Worm (Caenorhabditis elegans): ENCODE measurements around the gene T01H3.3.

The T01H3.3 gene

DNA sequence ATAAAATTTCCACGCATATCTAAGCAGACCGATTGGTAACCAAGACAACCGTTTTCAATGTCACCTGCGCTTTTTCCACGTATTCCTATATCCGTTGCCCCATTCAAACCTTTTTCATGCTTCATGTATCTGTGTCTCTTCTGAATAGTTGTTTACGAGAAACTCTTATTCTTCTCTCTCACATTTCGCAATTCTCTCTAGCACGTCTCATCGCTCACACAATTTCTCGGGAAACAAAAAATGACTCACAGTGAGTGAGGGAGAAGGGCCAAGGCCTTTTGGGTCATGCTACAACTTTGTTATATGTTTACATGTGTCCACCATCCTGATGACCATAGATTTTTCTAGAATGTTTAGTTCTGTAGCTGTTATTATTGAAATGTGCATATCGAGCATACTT is 13.6 kb upstream of the T01H3.3 start:
- no peak for TF ChIP-seq dao-5 (tag; optimal IDR thresholded peaks at IDR 0.05)
- no peak for TF ChIP-seq W03F9.2 (tag; optimal IDR thresholded peaks at IDR 0.05)

DNA sequence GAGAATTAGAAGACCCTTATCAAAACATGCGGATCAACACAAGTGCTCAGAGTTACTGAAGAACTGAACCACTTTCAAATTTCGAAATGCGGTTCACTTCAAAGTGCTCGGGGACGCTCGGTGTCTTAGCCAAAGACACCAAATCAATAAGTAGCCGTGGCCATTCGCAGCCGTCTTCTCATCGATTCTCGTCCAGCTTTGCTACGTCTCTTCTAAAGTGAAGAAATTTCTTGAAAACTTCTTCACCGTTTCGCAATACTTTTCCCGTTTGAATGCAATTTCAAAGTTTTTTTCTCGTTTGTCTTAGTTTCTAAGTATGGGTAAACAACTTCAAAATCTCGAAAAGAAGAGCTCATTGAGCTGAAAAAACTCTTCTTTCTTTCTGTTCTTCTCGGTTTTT is 11.2 kb upstream of the T01H3.3 start:
- TF ChIP-seq dao-5 (tag; optimal IDR thresholded peaks at IDR 0.05) (no peak), W03F9.2 (tag; optimal IDR thresholded peaks at IDR 0.05) (no peak), him-1 (tag; optimal IDR thresholded peaks at IDR 0.05) (peak; percentile 16)

DNA sequence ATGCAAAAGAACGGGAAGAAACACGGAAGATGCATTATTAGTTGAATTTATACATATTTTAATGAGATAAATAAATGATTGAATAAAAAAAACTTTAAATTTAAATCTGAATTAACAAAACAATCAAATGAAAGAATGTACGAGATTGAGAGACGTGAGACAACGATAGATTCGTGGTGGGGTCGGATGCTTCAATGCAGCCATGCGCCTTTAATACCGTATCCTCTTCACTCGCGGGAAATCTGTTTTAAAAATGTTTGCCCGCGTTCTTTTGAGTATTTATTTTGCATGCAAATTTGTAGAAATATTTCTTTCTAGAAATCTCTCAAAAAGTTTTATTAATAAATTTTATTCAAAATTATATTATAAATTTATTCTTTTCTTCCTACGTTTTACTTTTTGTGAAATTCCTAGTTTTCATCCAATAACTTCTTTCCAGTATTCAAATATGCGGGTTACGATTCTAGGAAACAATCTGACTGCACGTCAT is 6.7 kb upstream of the T01H3.3 start, which contains the start of gene perm-1:
Gene perm-1, plus strand, starts transcription at position 440 of the 490 bp plus-strand sequence.
- TF ChIP-seq him-1 (tag; optimal IDR thresholded peaks at IDR 0.05) (no peak), dao-5 (tag; optimal IDR thresholded peaks at IDR 0.05) (no peak), W03F9.2 (tag; optimal IDR thresholded peaks at IDR 0.05) (peak; percentile 73)

DNA sequence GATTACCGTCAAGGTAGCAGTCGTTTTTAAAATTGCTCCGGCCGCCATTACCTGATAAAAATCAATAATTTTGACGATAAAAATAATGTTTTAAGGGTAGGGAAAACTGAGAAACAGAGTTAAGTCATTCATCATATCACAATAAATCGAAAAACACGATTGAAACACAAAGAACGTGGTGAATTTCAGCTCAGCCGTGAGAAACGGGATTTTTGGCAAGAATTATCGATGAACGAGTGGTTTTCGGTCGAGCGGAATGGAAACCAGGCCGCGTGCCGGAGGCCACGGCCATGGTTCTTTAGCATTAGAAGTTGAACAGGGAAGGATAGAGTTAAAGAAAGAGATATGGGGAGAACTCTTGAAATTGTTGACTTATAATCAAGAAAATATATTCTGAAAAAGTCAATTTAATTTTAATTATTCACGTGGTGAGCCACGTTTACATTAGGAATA is 5.6 kb upstream of the T01H3.3 start, which contains the start of the genes vha-4 and T01H3.5:
Gene vha-4, minus strand, starts transcription at position 51 of the 453 bp plus-strand sequence.
Gene T01H3.5, plus strand, starts transcription at position 351 of the 453 bp plus-strand sequence.
- TF ChIP-seq him-1 (tag; optimal IDR thresholded peaks at IDR 0.05) (no peak), W03F9.2 (tag; optimal IDR thresholded peaks at IDR 0.05) (no peak), dao-5 (tag; optimal IDR thresholded peaks at IDR 0.05) (no peak)

DNA sequence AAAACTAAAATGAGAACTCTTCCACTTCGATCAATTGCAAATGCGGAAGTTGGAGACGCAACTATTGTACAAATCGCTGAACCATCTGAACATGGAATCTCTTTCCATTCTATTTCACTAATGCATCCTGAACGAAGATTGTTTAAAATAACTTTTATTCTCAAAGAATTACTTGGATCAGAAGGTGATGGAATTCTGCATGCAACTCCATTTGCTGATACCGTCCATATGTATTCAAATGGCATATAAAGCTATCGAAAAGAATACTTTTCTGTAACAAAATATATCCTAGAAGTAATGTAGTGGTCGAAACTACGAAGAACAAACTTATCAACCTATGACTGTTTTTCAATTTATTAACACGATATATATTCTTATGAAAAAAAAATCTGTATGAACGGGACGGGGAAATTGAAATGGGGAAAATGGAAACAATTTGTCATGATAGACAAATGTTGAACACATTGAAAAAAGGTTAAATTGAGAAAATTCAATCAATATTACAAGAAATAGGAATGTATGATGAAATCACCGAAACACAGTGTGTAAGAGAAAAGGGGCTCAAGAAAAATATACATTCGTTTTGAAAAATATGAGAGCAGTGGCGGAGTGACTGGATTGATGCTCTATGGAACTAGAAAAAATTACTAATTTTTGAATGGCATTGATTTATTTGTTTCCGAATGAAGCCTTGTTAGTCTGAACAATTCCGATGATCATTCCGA is 4.2 kb upstream of the T01H3.3 start, which contains the start of gene T01H3.2:
Gene T01H3.2, minus strand, starts transcription at position 251 of the 725 bp plus-strand sequence.
- TF ChIP-seq dao-5 (tag; optimal IDR thresholded peaks at IDR 0.05), result no peak
- no peak for TF ChIP-seq him-1 (tag; optimal IDR thresholded peaks at IDR 0.05)
- TF ChIP-seq W03F9.2 (tag; optimal IDR thresholded peaks at IDR 0.05), result no peak

DNA sequence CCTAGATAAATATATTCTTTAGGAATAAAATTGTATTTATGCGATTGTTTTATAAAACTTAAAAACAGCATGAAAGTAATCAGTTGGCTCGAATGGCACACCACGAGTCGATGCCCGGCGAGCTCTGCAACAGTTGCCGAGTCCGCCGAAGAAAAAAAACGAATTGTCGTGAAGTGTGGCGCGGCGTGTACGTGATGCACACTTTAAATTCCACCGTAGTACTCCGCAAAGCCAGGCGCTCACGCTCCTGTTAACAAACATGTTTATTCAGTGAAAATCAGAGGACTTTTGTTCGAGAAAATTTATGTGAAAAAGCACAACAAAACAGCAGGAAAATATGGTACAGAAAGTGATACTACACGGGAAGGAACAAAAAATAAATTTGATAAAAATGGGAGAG is 3.1 kb downstream of the T01H3.3 start:
- TF ChIP-seq him-1 (tag; optimal IDR thresholded peaks at IDR 0.05) (no peak), dao-5 (tag; optimal IDR thresholded peaks at IDR 0.05) (no peak), W03F9.2 (tag; optimal IDR thresholded peaks at IDR 0.05) (peak; percentile 3)

DNA sequence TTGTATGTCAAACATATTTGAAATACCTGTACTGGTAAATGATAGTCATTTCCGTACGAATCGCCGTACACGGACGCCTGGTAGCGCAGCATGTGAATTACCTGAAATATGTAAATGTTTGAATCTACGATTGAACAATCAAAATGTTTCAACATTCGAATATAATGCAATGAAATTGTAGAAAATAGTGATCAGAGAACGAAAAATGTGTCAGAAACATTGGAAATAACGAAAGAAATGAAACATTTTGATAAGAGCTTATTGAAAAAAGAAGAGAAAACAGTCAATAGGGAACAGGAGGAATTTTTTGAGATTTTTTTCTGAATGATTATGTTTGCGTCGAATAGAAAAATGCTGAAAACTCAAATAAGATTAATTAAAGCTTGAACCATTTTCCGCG is 3.6 kb downstream of the T01H3.3 start, which contains the start of gene ztf-17:
Gene ztf-17, minus strand, starts transcription at position 101 of the 400 bp plus-strand sequence.
- TF ChIP-seq W03F9.2 (tag; optimal IDR thresholded peaks at IDR 0.05) (no peak), dao-5 (tag; optimal IDR thresholded peaks at IDR 0.05) (no peak), him-1 (tag; optimal IDR thresholded peaks at IDR 0.05) (no peak)

DNA sequence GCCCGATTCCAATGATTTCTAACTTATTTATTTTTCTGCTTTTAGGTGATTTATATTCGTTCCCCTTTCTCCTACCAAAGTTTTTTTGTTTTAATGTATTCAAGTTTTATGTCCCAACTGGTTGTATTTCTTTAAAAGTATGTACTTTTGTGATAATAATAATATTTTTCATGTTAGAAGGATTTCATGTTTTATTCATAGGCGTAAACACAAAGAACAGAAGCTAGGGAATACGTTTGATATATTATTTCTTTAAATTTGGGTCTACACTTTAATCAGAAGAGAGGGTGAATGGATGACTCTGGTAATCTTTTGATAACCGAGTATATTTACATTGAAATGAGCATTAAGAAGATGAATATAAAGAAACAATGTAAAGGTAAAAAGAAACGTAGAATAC is 7.6 kb downstream of the T01H3.3 start:
- TF ChIP-seq W03F9.2 (tag; optimal IDR thresholded peaks at IDR 0.05), result no peak
- TF ChIP-seq him-1 (tag; optimal IDR thresholded peaks at IDR 0.05), result no peak
- TF ChIP-seq dao-5 (tag; optimal IDR thresholded peaks at IDR 0.05), result no peak

DNA sequence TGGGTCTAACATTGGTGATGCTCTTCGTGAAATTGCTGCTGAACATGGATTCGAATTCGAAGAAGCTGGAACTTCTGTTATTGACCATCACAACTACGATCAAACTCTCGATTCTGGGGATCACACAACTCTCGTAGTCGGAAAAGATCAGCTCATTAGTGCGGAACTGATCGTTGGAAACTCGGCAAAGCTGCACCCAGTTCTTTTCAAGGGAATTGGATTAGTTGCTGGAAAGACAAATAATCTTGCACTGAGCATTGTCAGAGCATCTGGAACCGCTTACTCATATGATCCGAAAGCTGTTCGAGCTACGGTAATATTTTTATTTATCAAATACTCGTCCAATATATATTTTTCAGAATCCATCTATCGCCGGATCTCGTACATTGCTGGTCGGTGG is 8.8 kb downstream of the T01H3.3 start:
- TF ChIP-seq W03F9.2 (tag; optimal IDR thresholded peaks at IDR 0.05), result no peak
- no peak for TF ChIP-seq dao-5 (tag; optimal IDR thresholded peaks at IDR 0.05)
- no peak for TF ChIP-seq him-1 (tag; optimal IDR thresholded peaks at IDR 0.05)

DNA sequence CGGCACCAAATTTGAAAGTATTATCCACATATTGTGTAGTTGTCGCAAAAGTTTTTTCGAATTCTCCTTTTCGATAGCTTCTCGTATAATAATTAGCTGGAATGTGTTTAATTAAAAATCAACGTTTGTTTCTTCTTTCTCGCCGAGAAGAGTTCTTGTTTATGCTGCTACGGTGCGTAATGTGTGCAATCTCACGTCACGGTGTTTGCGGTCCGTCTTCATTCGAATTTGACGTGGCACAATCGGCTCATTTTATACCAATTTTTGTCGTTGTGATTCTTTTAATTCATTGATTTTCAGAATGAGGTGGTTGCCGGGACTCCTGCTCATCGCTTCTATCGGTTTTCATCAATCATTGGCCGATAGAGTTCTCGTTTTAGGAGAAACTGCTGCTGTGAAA is 9.5 kb downstream of the T01H3.3 start, which contains the start of gene ostb-1:
Gene ostb-1, plus strand, starts transcription at position 301 of the 400 bp plus-strand sequence.
- TF ChIP-seq him-1 (tag; optimal IDR thresholded peaks at IDR 0.05) (no peak), dao-5 (tag; optimal IDR thresholded peaks at IDR 0.05) (no peak), W03F9.2 (tag; optimal IDR thresholded peaks at IDR 0.05) (no peak)

DNA sequence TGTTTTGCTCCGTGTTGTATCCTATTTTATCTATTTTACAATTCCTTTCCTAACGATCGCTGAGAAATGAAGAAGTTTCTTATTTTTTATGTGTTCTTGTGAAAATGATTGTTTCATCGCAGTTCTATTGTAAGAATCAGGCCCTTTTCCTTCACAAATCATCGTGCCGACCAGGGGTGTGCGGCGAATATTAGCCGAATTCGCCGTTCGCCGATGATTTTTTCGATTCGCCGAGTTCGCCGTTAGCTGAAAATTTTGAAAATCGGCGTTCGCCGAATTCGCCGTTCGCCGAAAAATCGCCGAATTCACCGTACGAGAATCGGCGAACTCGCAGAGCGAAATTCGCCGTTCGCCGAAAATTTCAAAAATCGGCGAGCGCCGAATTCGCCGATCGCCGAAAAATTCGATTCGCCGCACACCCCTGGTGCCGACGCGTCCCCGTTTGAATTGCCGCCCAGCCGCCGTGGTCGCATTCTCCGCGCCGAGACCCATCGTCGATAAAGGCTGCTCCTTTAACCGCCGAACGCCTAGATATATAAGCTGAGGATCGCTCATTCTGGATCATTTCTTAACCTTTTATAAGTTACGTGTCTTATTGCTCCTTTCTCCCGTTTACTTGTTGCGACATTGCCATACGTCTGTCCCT is 10.1 kb downstream of the T01H3.3 start:
- no peak for TF ChIP-seq dao-5 (tag; optimal IDR thresholded peaks at IDR 0.05)
- TF ChIP-seq W03F9.2 (tag; optimal IDR thresholded peaks at IDR 0.05), result no peak
- no peak for TF ChIP-seq him-1 (tag; optimal IDR thresholded peaks at IDR 0.05)

DNA sequence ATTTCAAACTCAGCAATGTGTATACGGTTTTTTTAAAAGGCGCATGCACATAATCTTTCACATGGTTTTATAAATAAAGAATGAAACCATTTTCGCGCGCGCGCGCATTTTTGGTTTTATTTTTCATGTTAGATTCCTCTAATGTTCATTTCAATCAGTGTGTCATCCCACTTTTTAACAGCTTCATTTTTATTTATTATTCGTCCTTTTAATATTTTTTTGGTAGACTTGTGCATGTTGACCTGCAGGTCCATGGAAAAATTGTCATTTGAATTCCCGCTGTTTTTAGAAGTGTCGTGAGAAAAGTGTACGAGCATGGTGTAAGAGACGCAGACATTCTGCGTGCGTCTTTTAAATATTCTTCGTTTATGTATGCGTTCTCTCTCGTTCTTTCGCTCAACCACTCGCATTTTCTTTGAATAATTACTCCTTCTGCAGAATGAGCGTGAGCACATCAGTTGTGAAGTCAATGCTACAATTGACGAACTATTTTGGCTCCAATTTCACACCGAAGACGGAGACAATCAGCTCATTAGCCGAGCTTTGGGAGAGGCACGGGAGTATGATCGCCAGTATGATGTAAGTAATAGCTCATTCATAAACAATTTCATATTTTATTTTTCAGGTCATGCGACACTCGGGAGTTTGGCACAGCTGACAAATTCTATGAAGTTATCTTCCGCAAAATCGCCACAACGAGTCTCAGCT is 13.3 kb downstream of the T01H3.3 start, which contains the start of gene lin-5:
Gene lin-5, plus strand, starts transcription at position 354 of the 708 bp plus-strand sequence.
- TF ChIP-seq him-1 (tag; optimal IDR thresholded peaks at IDR 0.05) (no peak), dao-5 (tag; optimal IDR thresholded peaks at IDR 0.05) (no peak), W03F9.2 (tag; optimal IDR thresholded peaks at IDR 0.05) (peak; percentile 68)

DNA sequence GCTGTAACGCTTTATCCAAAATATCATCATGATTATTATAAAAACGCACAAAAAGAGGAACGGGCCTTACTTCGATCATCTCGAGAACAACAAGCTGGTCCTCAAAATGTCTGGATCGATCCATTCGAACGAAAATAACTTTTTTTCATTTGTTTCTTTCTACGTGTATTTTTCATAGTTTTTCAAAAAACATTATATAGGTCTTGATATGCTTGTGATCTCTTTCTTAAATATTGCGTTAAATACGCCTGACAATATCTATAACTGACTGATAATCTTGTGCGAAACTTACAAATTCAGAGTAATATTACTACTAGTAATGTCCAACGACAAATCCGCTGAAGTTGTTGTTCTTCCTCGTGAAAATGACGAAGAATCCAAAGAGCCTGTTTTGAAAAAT is 15.6 kb downstream of the T01H3.3 start, which contains the start of gene sds-22:
Gene sds-22, plus strand, starts transcription at position 301 of the 400 bp plus-strand sequence.
- TF ChIP-seq W03F9.2 (tag; optimal IDR thresholded peaks at IDR 0.05) (no peak), him-1 (tag; optimal IDR thresholded peaks at IDR 0.05) (no peak), dao-5 (tag; optimal IDR thresholded peaks at IDR 0.05) (no peak)
